Fruit fly (Drosophila melanogaster): ENCODE data around the gene Cbl.

The Cbl gene

dm6 chr3L:8460050-8460878, 35.5 kb downstream of the Cbl start:
- peak; percentile 56 for TF ChIP-seq woc (GFP tag; optimal IDR thresholded peaks at IDR 0.05)
- TF ChIP-seq h (GFP tag; optimal IDR thresholded peaks at IDR 0.05): peak; percentile 19
- no peak for TF ChIP-seq Dif (GFP tag; optimal IDR thresholded peaks at IDR 0.05; ENCODE audit: partially characterized antibody)
- no peak for TF ChIP-seq OdsH (GFP tag; optimal IDR thresholded peaks at IDR 0.05)
- TF ChIP-seq sv (GFP tag; optimal IDR thresholded peaks at IDR 0.05): no peak
- TF ChIP-seq foxo (GFP tag; optimal IDR thresholded peaks at IDR 0.05): peak in 1 of 2 experiments; percentile 34
- no peak for TF ChIP-seq Mio (GFP tag; optimal IDR thresholded peaks at IDR 0.05)
- TF ChIP-seq br (GFP tag; optimal IDR thresholded peaks at IDR 0.05): peak; percentile 21
- no peak for TF ChIP-seq N (GFP tag; optimal IDR thresholded peaks at IDR 0.05)
- peak; percentile 10 for TF ChIP-seq HLH106 (tag; optimal IDR thresholded peaks at IDR 0.05)
- no peak for TF ChIP-seq usp (GFP tag; optimal IDR thresholded peaks at IDR 0.05)
- TF ChIP-seq psq (GFP tag; optimal IDR thresholded peaks at IDR 0.05): peak; percentile 16
- no peak for TF ChIP-seq GATAd (GFP tag; optimal IDR thresholded peaks at IDR 0.05)
- no peak for TF ChIP-seq CG9705 (GFP tag; optimal IDR thresholded peaks at IDR 0.05)
- TF ChIP-seq Rel (GFP tag; optimal IDR thresholded peaks at IDR 0.05): no peak
- TF ChIP-seq Rel (tag; optimal IDR thresholded peaks at IDR 0.05): peak; percentile 31
- TF ChIP-seq Hr83 (GFP tag; optimal IDR thresholded peaks at IDR 0.05; ENCODE audit: poor library complexity, severe bottlenecking): peak; percentile 10
- peak; percentile 34 for TF ChIP-seq dmrt93B (GFP tag; optimal IDR thresholded peaks at IDR 0.05)
- peak; percentile 22 for TF ChIP-seq rgr (GFP tag; optimal IDR thresholded peaks at IDR 0.05)
- TF ChIP-seq jim (GFP tag; optimal IDR thresholded peaks at IDR 0.05): no peak

dm6 chr3L:8461229-8462004, 36.7 kb downstream of the Cbl start:
- TF ChIP-seq h (GFP tag; optimal IDR thresholded peaks at IDR 0.05) (peak; percentile 25), fru (GFP tag; optimal IDR thresholded peaks at IDR 0.05) (no peak), psq (GFP tag; optimal IDR thresholded peaks at IDR 0.05) (peak; percentile 0)

dm6 chr3L:8480944-8481343, 56.2 kb downstream of the Cbl start:
- TF ChIP-seq rgr (GFP tag; optimal IDR thresholded peaks at IDR 0.05) (no peak), foxo (GFP tag; optimal IDR thresholded peaks at IDR 0.05) (peak in 1 of 2 experiments; percentile 4), HLH106 (tag; optimal IDR thresholded peaks at IDR 0.05) (peak; percentile 4), ey (GFP tag; optimal IDR thresholded peaks at IDR 0.05) (no peak), Hr83 (GFP tag; optimal IDR thresholded peaks at IDR 0.05; ENCODE audit: poor library complexity, severe bottlenecking) (no peak), dsf (GFP tag; optimal IDR thresholded peaks at IDR 0.05; ENCODE audit: borderline replicate concordance) (no peak), OdsH (GFP tag; optimal IDR thresholded peaks at IDR 0.05) (no peak), fru (GFP tag; optimal IDR thresholded peaks at IDR 0.05) (peak; percentile 34), Sp1 (GFP tag; optimal IDR thresholded peaks at IDR 0.05) (no peak), h (GFP tag; optimal IDR thresholded peaks at IDR 0.05) (peak; percentile 18), woc (GFP tag; optimal IDR thresholded peaks at IDR 0.05) (peak; percentile 60)
